Worm (Caenorhabditis elegans) whole organism, late embryonic: ENCODE measurements around the gene B0303.14.

Experiments used
- ama-1 ChIP-seq: fragments of 150-350 bp; optimal IDR thresholded peaks from 2 replicates; lab custom pipeline; 2014
- ceh-45 ChIP-seq: fragments of 200-800 bp; sonication (Bioruptor generic); IDR thresholded peaks from 2 replicates; pipeline ENCODE4 v1.3.6; 2022; ENCODE audit warnings: missing genetic modification reagents, missing genetic modification characterization, missing compliant biosample characterization
- madf-2 ChIP-seq: sonication (generic microtip); optimal IDR thresholded peaks from 2 replicates; lab custom pipeline; 2017; ENCODE audit warnings: missing genetic modification characterization, missing compliant biosample characterization
- pat-9 ChIP-seq: fragments of 200-800 bp; sonication (Bioruptor generic); optimal IDR thresholded peaks from 2 replicates; lab custom pipeline; 2018; ENCODE audit warnings: mild to moderate bottlenecking, missing genetic modification characterization, moderate library complexity, missing compliant biosample characterization
- pha-4 ChIP-seq: fragments of 150-350 bp; optimal IDR thresholded peaks from 2 replicates; lab custom pipeline; 2018; ENCODE audit warnings: missing biosample characterization, missing genetic modification reagents, missing genetic modification characterization
- pqm-1 ChIP-seq: sonication (generic microtip); optimal IDR thresholded peaks from 2 replicates; lab custom pipeline; 2016; ENCODE audit warnings: missing genetic modification characterization, missing compliant biosample characterization

DNA sequence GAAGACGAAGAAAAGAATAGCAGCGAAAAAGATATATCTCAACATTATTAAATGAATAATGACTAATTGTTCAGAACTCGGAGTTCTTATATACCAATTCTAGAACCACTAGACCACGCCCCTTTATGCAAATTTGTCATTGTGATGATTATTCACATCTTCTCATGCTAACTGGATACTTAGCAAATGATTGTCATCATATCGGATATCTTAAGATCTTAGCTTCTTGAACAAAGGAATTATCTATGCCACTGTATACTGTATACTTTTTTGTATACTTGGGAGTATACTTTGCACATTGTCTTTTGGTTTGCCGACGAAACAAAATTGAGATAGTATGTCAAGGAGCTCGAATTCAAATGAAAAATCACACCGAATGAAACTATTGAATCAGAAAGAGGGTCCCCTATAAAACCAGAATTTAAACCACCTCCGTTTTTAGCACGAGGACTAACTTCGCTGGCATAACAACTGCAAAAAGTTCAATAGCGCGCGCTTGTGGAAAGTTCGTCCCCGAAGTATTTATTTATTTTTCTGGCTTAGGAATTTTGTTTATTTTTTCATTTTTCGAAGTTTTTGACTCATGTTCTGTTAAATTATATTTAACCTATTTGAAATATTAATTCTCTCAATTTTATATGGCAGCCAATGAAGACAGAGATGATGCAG, 15.6 kb downstream of the B0303.14 start, which contains the start of the genes sdz-1 and vps-33.1:
- TF ChIP-seq madf-2 (tag; lab: Kevin White, UChicago) (no peak), pat-9 (tag; lab: Kevin White, UChicago) (no peak), pqm-1 (tag; lab: Kevin White, UChicago) (no peak), ceh-45 (GFP tag; lab: Robert Waterston, UW) (no peak), ama-1 (no peak), pha-4 (tag; lab: Kevin White, UChicago) (no peak)
